ENCODE assay signal across 3 fruit fly cellular contexts in the genomic region with DNA sequence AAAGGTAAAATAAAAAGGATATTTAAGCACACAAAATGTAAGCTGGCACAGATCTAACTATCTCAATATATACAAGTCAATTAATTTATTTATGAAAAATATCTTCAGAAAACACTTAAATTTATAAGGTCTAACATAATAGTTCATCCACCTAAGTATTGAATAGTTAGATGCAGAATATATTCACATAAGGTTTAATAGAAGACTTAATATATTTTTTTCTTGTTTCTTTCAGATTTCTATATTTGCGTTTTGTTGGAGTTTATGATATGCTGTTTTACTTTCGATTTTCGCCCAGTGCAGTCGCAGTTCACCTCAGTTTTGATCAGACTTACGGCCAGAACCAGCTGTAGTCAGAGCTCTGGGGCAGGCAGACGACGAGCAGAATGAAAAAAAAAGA.
A peak's percentile ranks its signal among the peaks of the same experiment; 100 is the strongest.
TF ChIP-seq lines count a peak whose summit lies in the region.

No protein-coding gene starts in this region.

- no peak for TF ChIP-seq CTCF in whole organism, embryonic (GFP tag; optimal IDR thresholded peaks at IDR 0.05; lab: Kevin White, UChicago)

TF ChIP-seq in whole organism, embryonic, 481 proteins besides CTCF, POLR2A, EP300 and RAD21:
- peak; percentile 28 for TF ChIP-seq Ets65A (GFP tag; lab: Kevin White, UChicago)
- TF ChIP-seq schlank (tag; optimal IDR thresholded peaks at IDR 0.05; lab: Kevin White, UChicago), result no peak
- TF ChIP-seq Blimp-1 (GFP tag; optimal IDR thresholded peaks at IDR 0.05; lab: Kevin White, UChicago), result peak; percentile 10
- peak; percentile 14 for TF ChIP-seq sens (GFP tag; lab: Kevin White, UChicago)
- TF ChIP-seq ttk (GFP tag; IDR thresholded peaks at IDR 0.05; lab: Robert Waterston, UW), result no peak
- TF ChIP-seq Atf-2 (GFP tag; optimal IDR thresholded peaks at IDR 0.05; lab: Kevin White, UChicago), result no peak
- TF ChIP-seq B-H1 (GFP tag; IDR thresholded peaks at IDR 0.05; lab: Robert Waterston, UW), result no peak
- TF ChIP-seq slou (GFP tag; optimal IDR thresholded peaks at IDR 0.05; lab: Kevin White, UChicago), result no peak

TF ChIP-seq in whole organism, prepupa, 60 proteins besides CTCF, POLR2A, EP300 and RAD21:
- TF ChIP-seq CG16779 (tag; optimal IDR thresholded peaks at IDR 0.05; lab: Kevin White, UChicago) (no peak), CG15336 (GFP tag; IDR thresholded peaks at IDR 0.05; lab: Robert Waterston, UW) (0 out of 2 replicates have a peak, but pooled peaks have one; percentile 22), CG32006 (GFP tag; optimal IDR thresholded peaks at IDR 0.05; lab: Kevin White, UChicago) (peak; percentile 48), esn (GFP tag; optimal IDR thresholded peaks at IDR 0.05; lab: Kevin White, UChicago) (no peak), Eip78C (GFP tag; lab: Kevin White, UChicago) (peak; percentile 63), svp (GFP tag; lab: Kevin White, UChicago) (peak; percentile 42), CG8119 (GFP tag; IDR thresholded peaks at IDR 0.05; lab: Robert Waterston, UW) (peak; percentile 17; the same call in 1 of the 3 replicates), CG10669 (GFP tag; optimal IDR thresholded peaks at IDR 0.05; lab: Kevin White, UChicago) (no peak), salr (GFP tag; optimal IDR thresholded peaks at IDR 0.05; lab: Kevin White, UChicago) (peak in 1 of 2 experiments; percentile 8), achi (GFP tag; optimal IDR thresholded peaks at IDR 0.05; lab: Kevin White, UChicago) (peak; percentile 11), CG6276 (GFP tag; optimal IDR thresholded peaks at IDR 0.05; lab: Kevin White, UChicago) (peak; percentile 7)
TF ChIP-seq in whole organism, prepupa: peak in this region for 8.

TF ChIP-seq in whole organism, pupa, 21 proteins besides CTCF, POLR2A, EP300 and RAD21:
- TF ChIP-seq CG17806 (tag; optimal IDR thresholded peaks at IDR 0.05; lab: Kevin White, UChicago), result no peak
- no peak for TF ChIP-seq D1 (tag; optimal IDR thresholded peaks at IDR 0.05; lab: Kevin White, UChicago)
- TF ChIP-seq EcR (GFP tag; optimal IDR thresholded peaks at IDR 0.05; lab: Kevin White, UChicago), result no peak
- TF ChIP-seq CG13204 (GFP tag; optimal IDR thresholded peaks at IDR 0.05; lab: Kevin White, UChicago), result no peak
- no peak for TF ChIP-seq CG4496 (GFP tag; IDR thresholded peaks at IDR 0.05; lab: Robert Waterston, UW)
- TF ChIP-seq Snoo (tag; optimal IDR thresholded peaks at IDR 0.05; lab: Kevin White, UChicago), result no peak
- peak; percentile 43 for TF ChIP-seq CG8301 (tag; optimal IDR thresholded peaks at IDR 0.05; lab: Kevin White, UChicago)
- TF ChIP-seq CG12605 (GFP tag; IDR thresholded peaks at IDR 0.05; lab: Robert Waterston, UW), result no peak
- TF ChIP-seq CG32121 (GFP tag; IDR thresholded peaks at IDR 0.05; lab: Robert Waterston, UW), result no peak
- TF ChIP-seq Ets98B (GFP tag; IDR thresholded peaks at IDR 0.05; lab: Robert Waterston, UW), result no peak
- no peak for TF ChIP-seq fd96Ca (GFP tag; IDR thresholded peaks at IDR 0.05; lab: Robert Waterston, UW)
- no peak for TF ChIP-seq Pif1B (GFP tag; optimal IDR thresholded peaks at IDR 0.05; lab: Kevin White, UChicago)
- TF ChIP-seq CG14655 (GFP tag; optimal IDR thresholded peaks at IDR 0.05; lab: Kevin White, UChicago), result peak; percentile 51
- TF ChIP-seq Pif1A (GFP tag; optimal IDR thresholded peaks at IDR 0.05; lab: Kevin White, UChicago), result no peak
- no peak for TF ChIP-seq CG10348 (GFP tag; IDR thresholded peaks at IDR 0.05; lab: Robert Waterston, UW)
